Worm (Caenorhabditis elegans): Measurements from ENCODE around the gene figl-1.
A peak's percentile ranks its signal among the peaks of the same experiment; 100 is the strongest.
"Not testable (repeated sequence)": the region's sequence is repeated elsewhere in the genome, so short reads cannot be mapped to it uniquely, and the experiment has no call there.

ce11 chrV:4333518-4333917, 12.3 kb downstream of the figl-1 start:
- not testable (repeated sequence) for TF ChIP-seq ztf-11 (tag; optimal IDR thresholded peaks at IDR 0.05); fkh-10 (GFP tag; optimal IDR thresholded peaks at IDR 0.05); F49E8.2 (tag; optimal IDR thresholded peaks at IDR 0.05; ENCODE audit: borderline replicate concordance); aha-1 (tag); aly-2 (tag; optimal IDR thresholded peaks at IDR 0.05); vab-7 (GFP tag; IDR thresholded peaks at IDR 0.05); ceh-82 (tag; optimal IDR thresholded peaks at IDR 0.05); lim-7 (GFP tag; IDR thresholded peaks at IDR 0.05); daf-16 (GFP tag; optimal IDR thresholded peaks at IDR 0.05); daf-16 (tag; optimal IDR thresholded peaks at IDR 0.05); nhr-10 (tag; optimal IDR thresholded peaks at IDR 0.05); lsy-2 (tag; optimal IDR thresholded peaks at IDR 0.05)
- peak in 1 of 2 experiments; percentile 76; a peak in 1 of 4 replicates for TF ChIP-seq madf-5 (GFP tag; IDR thresholded peaks at IDR 0.05)
